Worm (Caenorhabditis elegans) whole organism, midembryonic: ENCODE measurements around the gene srh-55.

Experiments used
- T22C8.4 ChIP-seq: fragments of 200-800 bp; sonication (Bioruptor generic); IDR thresholded peaks from 2 replicates; pipeline ENCODE4 v1.3.6; 2022; ENCODE audit warnings: missing genetic modification characterization, missing compliant biosample characterization
- cog-1 ChIP-seq: sonication (generic microtip); optimal IDR thresholded peaks from 2 replicates; lab custom pipeline; 2016; ENCODE audit warnings: missing genetic modification characterization, missing compliant biosample characterization
- flt-1 ChIP-seq: fragments of 200-800 bp; sonication (Bioruptor generic); IDR thresholded peaks from 2 replicates; pipeline ENCODE4 v1.3.6; 2022; ENCODE audit warnings: missing genetic modification characterization, missing compliant biosample characterization
- klf-2 ChIP-seq: fragments of 200-800 bp; sonication (Bioruptor generic); conservative IDR thresholded peaks from 2 replicates; pipeline ENCODE4 v1.3.6; 2022; ENCODE audit warnings: missing genetic modification reagents, missing genetic modification characterization, missing compliant biosample characterization
- med-1 ChIP-seq: sonication (generic microtip); optimal IDR thresholded peaks from 2 replicates; lab custom pipeline; 2017; ENCODE audit warnings: missing genetic modification characterization, mild to moderate bottlenecking, missing compliant biosample characterization, antibody characterized with exemption, missing genetic modification reagents; ENCODE audit not compliant: insufficient read depth
- ref-1 ChIP-seq: fragments of 200-800 bp; sonication (Bioruptor generic); conservative IDR thresholded peaks from 2 replicates; pipeline ENCODE4 v1.3.6; 2022; ENCODE audit warnings: missing genetic modification reagents, missing genetic modification characterization, missing compliant biosample characterization
- tab-1 ChIP-seq: fragments of 200-800 bp; sonication (Bioruptor generic); IDR thresholded peaks from 2 replicates; pipeline ENCODE4 v1.3.6; 2022; ENCODE audit warnings: missing genetic modification characterization, missing compliant biosample characterization
- ztf-23 ChIP-seq: fragments of 200-800 bp; sonication (Bioruptor generic); IDR thresholded peaks from 2 replicates; pipeline ENCODE4 v1.3.6; 2022; ENCODE audit warnings: missing genetic modification reagents, missing genetic modification characterization, missing compliant biosample characterization
- ztf-29 ChIP-seq: fragments of 200-800 bp; sonication (Bioruptor generic); IDR thresholded peaks from 2 replicates; pipeline ENCODE4 v1.3.6; 2022; ENCODE audit warnings: missing genetic modification reagents, missing genetic modification characterization, missing compliant biosample characterization

The srh-55 gene

ce11 chrV:15150661-15151060 lies 2.7 kb upstream of the srh-55 start, which contains the start of gene T09F5.2:
Gene T09F5.2 (plus strand): TSS chrV:15150961.
- TF ChIP-seq cog-1 (tag; lab: Kevin White, UChicago) (no peak), ztf-23 (GFP tag; lab: Robert Waterston, UW) (no peak), tab-1 (GFP tag; lab: Robert Waterston, UW) (no peak), flt-1 (no peak), ztf-29 (no peak), klf-2 (GFP tag; lab: Robert Waterston, UW) (no peak), med-1 (GFP tag; lab: Kevin White, UChicago) (no peak), ref-1 (GFP tag; lab: Robert Waterston, UW) (no peak)

ce11 chrV:15152010-15152409 lies 1.4 kb upstream of the srh-55 start:
- no peak for TF ChIP-seq tab-1 (GFP tag; lab: Robert Waterston, UW)
- TF ChIP-seq T22C8.4 (GFP tag; lab: Robert Waterston, UW) = no peak
- TF ChIP-seq ztf-23 (GFP tag; lab: Robert Waterston, UW) = no peak
- TF ChIP-seq cog-1 (tag; lab: Kevin White, UChicago) = no peak
- no peak for TF ChIP-seq klf-2 (GFP tag; lab: Robert Waterston, UW)
- TF ChIP-seq med-1 (GFP tag; lab: Kevin White, UChicago) = no peak
- TF ChIP-seq flt-1 = no peak
- TF ChIP-seq ref-1 (GFP tag; lab: Robert Waterston, UW) = no peak
- TF ChIP-seq ztf-29 = no peak

DNA sequence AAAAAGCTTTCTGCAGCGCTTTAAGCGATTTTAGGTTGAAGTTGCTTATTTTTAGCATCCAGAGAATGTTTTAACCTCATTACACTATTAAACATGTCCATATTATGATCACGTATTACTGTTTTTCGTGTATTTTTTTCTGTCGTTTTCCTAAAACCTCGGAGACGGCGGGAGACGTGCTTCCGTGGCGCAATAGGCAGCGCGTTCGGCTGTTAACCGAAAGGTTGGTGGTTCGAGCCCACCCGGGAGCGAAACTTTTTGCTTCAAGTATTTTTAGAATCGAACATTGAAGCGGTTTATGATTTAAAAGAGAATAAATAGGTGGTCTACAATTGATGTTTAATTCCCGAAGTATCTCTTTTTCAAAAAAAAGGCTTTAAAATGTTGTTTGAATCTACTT lies 3.1 kb downstream of the srh-55 start:
- TF ChIP-seq ztf-23 (GFP tag; lab: Robert Waterston, UW) (no peak), ztf-29 (no peak), ref-1 (GFP tag; lab: Robert Waterston, UW) (no peak), T22C8.4 (GFP tag; lab: Robert Waterston, UW) (no peak), med-1 (GFP tag; lab: Kevin White, UChicago) (no peak), tab-1 (GFP tag; lab: Robert Waterston, UW) (no peak), cog-1 (tag; lab: Kevin White, UChicago) (no peak), flt-1 (no peak), klf-2 (GFP tag; lab: Robert Waterston, UW) (no peak)

DNA sequence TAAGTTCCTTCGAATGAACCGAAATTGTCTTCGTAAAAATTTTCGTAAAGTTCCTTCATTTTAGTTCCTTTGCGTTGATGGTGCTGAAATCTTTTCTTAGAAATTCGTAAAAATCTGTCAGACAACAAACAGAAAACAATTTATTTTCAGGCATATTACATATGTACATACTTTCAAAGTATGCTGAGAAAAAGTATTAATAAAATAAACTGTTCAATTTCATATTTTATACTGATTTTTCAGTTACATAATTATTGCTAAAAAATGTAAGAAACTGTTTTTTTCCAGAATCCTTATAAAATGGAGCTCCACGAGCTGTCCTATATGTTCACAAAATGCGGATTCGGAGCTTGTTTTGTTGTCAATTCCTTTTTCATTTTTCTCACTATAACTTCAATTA lies 5.3 kb downstream of the srh-55 start, which contains the start of gene str-45:
Gene str-45, plus strand, starts transcription at position 301 of the 400 bp plus-strand sequence.
- no peak for TF ChIP-seq flt-1
- no peak for TF ChIP-seq ztf-23 (GFP tag; lab: Robert Waterston, UW)
- TF ChIP-seq tab-1 (GFP tag; lab: Robert Waterston, UW) = no peak
- TF ChIP-seq T22C8.4 (GFP tag; lab: Robert Waterston, UW) = no peak
- no peak for TF ChIP-seq klf-2 (GFP tag; lab: Robert Waterston, UW)
- no peak for TF ChIP-seq cog-1 (tag; lab: Kevin White, UChicago)
- TF ChIP-seq ztf-29 = no peak
- no peak for TF ChIP-seq med-1 (GFP tag; lab: Kevin White, UChicago)
- TF ChIP-seq ref-1 (GFP tag; lab: Robert Waterston, UW) = no peak

ce11 chrV:15162697-15163096 lies 9.3 kb downstream of the srh-55 start, which contains the start of gene srz-11:
Gene srz-11 (plus strand): TSS chrV:15163082.
- TF ChIP-seq klf-2 (GFP tag; lab: Robert Waterston, UW) = no peak

- TF ChIP-seq T22C8.4 (GFP tag; lab: Robert Waterston, UW) (no peak), ref-1 (GFP tag; lab: Robert Waterston, UW) (no peak), flt-1 (no peak), klf-2 (GFP tag; lab: Robert Waterston, UW) (no peak), ztf-23 (GFP tag; lab: Robert Waterston, UW) (no peak), cog-1 (tag; lab: Kevin White, UChicago) (no peak), med-1 (GFP tag; lab: Kevin White, UChicago) (no peak), ztf-29 (no peak), tab-1 (GFP tag; lab: Robert Waterston, UW) (no peak)
Measured at ce11 chrV:15175459-15175858, 22.1 kb downstream of the srh-55 start, which contains the start of gene clec-47. Gene clec-47 (plus strand): TSS chrV:15175759.

- TF ChIP-seq ztf-29 (no peak), flt-1 (no peak), cog-1 (tag; lab: Kevin White, UChicago) (no peak), klf-2 (GFP tag; lab: Robert Waterston, UW) (no peak), tab-1 (GFP tag; lab: Robert Waterston, UW) (no peak), ref-1 (GFP tag; lab: Robert Waterston, UW) (no peak), med-1 (GFP tag; lab: Kevin White, UChicago) (no peak), T22C8.4 (GFP tag; lab: Robert Waterston, UW) (no peak), ztf-23 (GFP tag; lab: Robert Waterston, UW) (no peak)
Measured at ce11 chrV:15179757-15180156, 26.4 kb downstream of the srh-55 start, which contains the start of gene T09F5.10. Gene T09F5.10 (plus strand): TSS chrV:15180057.

- TF ChIP-seq T22C8.4 (GFP tag; lab: Robert Waterston, UW) (no peak), med-1 (GFP tag; lab: Kevin White, UChicago) (no peak), tab-1 (GFP tag; lab: Robert Waterston, UW) (no peak), ztf-29 (no peak), ztf-23 (GFP tag; lab: Robert Waterston, UW) (no peak), cog-1 (tag; lab: Kevin White, UChicago) (no peak), klf-2 (GFP tag; lab: Robert Waterston, UW) (no peak), flt-1 (no peak), ref-1 (GFP tag; lab: Robert Waterston, UW) (no peak)
Measured at ce11 chrV:15181899-15182298, 28.5 kb downstream of the srh-55 start.

DNA sequence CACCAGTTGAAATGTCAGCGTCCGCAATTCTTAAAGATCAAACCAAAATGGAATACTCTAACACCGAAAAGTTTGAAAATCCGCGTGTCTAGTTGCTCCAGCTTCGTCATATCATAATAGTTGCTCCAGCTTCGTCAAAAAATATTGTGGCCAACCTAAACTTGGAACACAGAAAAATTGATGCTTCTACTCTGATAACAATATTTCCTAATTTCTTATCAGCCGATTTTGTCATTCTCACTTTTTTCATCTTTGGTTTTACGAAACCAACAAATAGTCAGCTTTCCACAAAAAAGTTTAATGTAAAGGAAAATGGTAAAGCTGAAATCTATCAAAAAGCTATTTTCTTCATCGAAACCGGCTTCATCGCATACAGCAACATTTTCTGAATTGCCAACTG lies 29.0 kb downstream of the srh-55 start, which contains the start of gene fbxa-84:
Gene fbxa-84, plus strand, starts transcription at position 34 of the 400 bp plus-strand sequence.
- no peak for TF ChIP-seq T22C8.4 (GFP tag; lab: Robert Waterston, UW)
- TF ChIP-seq cog-1 (tag; lab: Kevin White, UChicago) = no peak
- no peak for TF ChIP-seq flt-1
- TF ChIP-seq ztf-29 = no peak
- TF ChIP-seq tab-1 (GFP tag; lab: Robert Waterston, UW) = no peak
- TF ChIP-seq ztf-23 (GFP tag; lab: Robert Waterston, UW) = no peak
- TF ChIP-seq med-1 (GFP tag; lab: Kevin White, UChicago) = no peak
- no peak for TF ChIP-seq ref-1 (GFP tag; lab: Robert Waterston, UW)
- TF ChIP-seq klf-2 (GFP tag; lab: Robert Waterston, UW) = no peak
